Worm (Caenorhabditis elegans): ENCODE data around the gene F49H6.15.

F49H6.15 gene

ce11 chrV:17000635-17001034 lies 25.6 kb downstream of the F49H6.15 start:
- no peak for TF ChIP-seq scrt-1 (GFP tag; IDR thresholded peaks at IDR 0.05)
- TF ChIP-seq ets-7 (tag; optimal IDR thresholded peaks at IDR 0.05), result no peak
- TF ChIP-seq ama-1 (optimal IDR thresholded peaks at IDR 0.05), result no peak
- no peak for TF ChIP-seq sea-1 (GFP tag; conservative IDR thresholded peaks at IDR 0.05)

ce11 chrV:17000204-17000603 lies 26.0 kb downstream of the F49H6.15 start, which contains the start of gene str-217:
Gene str-217 (minus strand): TSS chrV:17000304.
- TF ChIP-seq hnd-1 (tag; optimal IDR thresholded peaks at IDR 0.05) (no peak), tra-4 (tag; optimal IDR thresholded peaks at IDR 0.05) (no peak), ceh-13 (GFP tag; optimal IDR thresholded peaks at IDR 0.05) (no peak), aly-1 (tag; optimal IDR thresholded peaks at IDR 0.05) (no peak), scrt-1 (GFP tag; IDR thresholded peaks at IDR 0.05) (no peak)

ce11 chrV:16992383-16992782 lies 33.8 kb downstream of the F49H6.15 start:
- TF ChIP-seq ets-7 (tag; optimal IDR thresholded peaks at IDR 0.05) (no peak), scrt-1 (GFP tag; IDR thresholded peaks at IDR 0.05) (no peak), ama-1 (optimal IDR thresholded peaks at IDR 0.05) (no peak), tra-4 (tag; optimal IDR thresholded peaks at IDR 0.05) (no peak), ceh-36 (tag; optimal IDR thresholded peaks at IDR 0.05) (no peak)

- TF ChIP-seq tbx-11 (GFP tag; IDR thresholded peaks at IDR 0.05) (no peak), ama-1 (optimal IDR thresholded peaks at IDR 0.05) (no peak), tbx-37 (GFP tag; conservative IDR thresholded peaks at IDR 0.05) (no peak), ets-7 (tag; optimal IDR thresholded peaks at IDR 0.05) (no peak), hnd-1 (tag; optimal IDR thresholded peaks at IDR 0.05) (no peak), ceh-36 (tag; optimal IDR thresholded peaks at IDR 0.05) (no peak), sea-1 (GFP tag; conservative IDR thresholded peaks at IDR 0.05) (no peak), scrt-1 (GFP tag; IDR thresholded peaks at IDR 0.05) (no peak), pes-1 (GFP tag; IDR thresholded peaks at IDR 0.05) (no peak), hmbx-1 (tag; optimal IDR thresholded peaks at IDR 0.05) (no peak), B0310.2 (tag; optimal IDR thresholded peaks at IDR 0.05) (no peak), F13C5.2 (tag; optimal IDR thresholded peaks at IDR 0.05) (no peak), ceh-13 (GFP tag; optimal IDR thresholded peaks at IDR 0.05) (no peak), aly-1 (tag; optimal IDR thresholded peaks at IDR 0.05) (no peak)
Observed at ce11 chrV:16991734-16992133, 34.5 kb downstream of the F49H6.15 start, which contains the start of gene srz-95. Gene srz-95 (plus strand): TSS chrV:16992034.

- TF ChIP-seq flt-1 (GFP tag; IDR thresholded peaks at IDR 0.05) (no peak), tbx-37 (GFP tag; conservative IDR thresholded peaks at IDR 0.05) (no peak), tra-4 (tag; optimal IDR thresholded peaks at IDR 0.05) (no peak), F13C5.2 (tag; optimal IDR thresholded peaks at IDR 0.05) (no peak), hnd-1 (tag; optimal IDR thresholded peaks at IDR 0.05) (no peak), tbx-11 (GFP tag; IDR thresholded peaks at IDR 0.05) (no peak), ceh-36 (tag; optimal IDR thresholded peaks at IDR 0.05) (no peak), aly-1 (tag; optimal IDR thresholded peaks at IDR 0.05) (no peak), hmbx-1 (tag; optimal IDR thresholded peaks at IDR 0.05) (no peak), pes-1 (GFP tag; IDR thresholded peaks at IDR 0.05) (no peak), ama-1 (optimal IDR thresholded peaks at IDR 0.05) (no peak), hmg-4 (GFP tag; optimal IDR thresholded peaks at IDR 0.05) (no peak), scrt-1 (GFP tag; IDR thresholded peaks at IDR 0.05) (no peak), ceh-13 (GFP tag; optimal IDR thresholded peaks at IDR 0.05) (no peak), sea-1 (GFP tag; conservative IDR thresholded peaks at IDR 0.05) (no peak)
Observed at ce11 chrV:16988614-16989013, 37.6 kb downstream of the F49H6.15 start, which contains the start of gene Y102A5C.27. Gene Y102A5C.27 (minus strand): TSS chrV:16988714.

- no peak for TF ChIP-seq hmbx-1 (tag; optimal IDR thresholded peaks at IDR 0.05)
- TF ChIP-seq pes-1 (GFP tag; IDR thresholded peaks at IDR 0.05), result no peak
- TF ChIP-seq tra-4 (tag; optimal IDR thresholded peaks at IDR 0.05), result no peak
- TF ChIP-seq flt-1 (GFP tag; IDR thresholded peaks at IDR 0.05), result no peak
- TF ChIP-seq F13C5.2 (tag; optimal IDR thresholded peaks at IDR 0.05), result no peak
- TF ChIP-seq sea-1 (GFP tag; conservative IDR thresholded peaks at IDR 0.05), result no peak
- no peak for TF ChIP-seq ets-7 (tag; optimal IDR thresholded peaks at IDR 0.05)
- no peak for TF ChIP-seq scrt-1 (GFP tag; IDR thresholded peaks at IDR 0.05)
- TF ChIP-seq ceh-36 (tag; optimal IDR thresholded peaks at IDR 0.05), result no peak
- no peak for TF ChIP-seq ceh-13 (GFP tag; optimal IDR thresholded peaks at IDR 0.05)
Observed at ce11 chrV:16987783-16988182, 38.4 kb downstream of the F49H6.15 start.

ce11 chrV:16987035-16987434 lies 39.2 kb downstream of the F49H6.15 start, which contains the start of gene Y102A5C.40:
Gene Y102A5C.40 (minus strand): TSS chrV:16987135.
- no peak for TF ChIP-seq sea-1 (GFP tag; conservative IDR thresholded peaks at IDR 0.05)
- TF ChIP-seq tbx-37 (GFP tag; conservative IDR thresholded peaks at IDR 0.05), result no peak
- no peak for TF ChIP-seq ceh-13 (GFP tag; optimal IDR thresholded peaks at IDR 0.05)
- no peak for TF ChIP-seq B0310.2 (tag; optimal IDR thresholded peaks at IDR 0.05)
- no peak for TF ChIP-seq scrt-1 (GFP tag; IDR thresholded peaks at IDR 0.05)
- no peak for TF ChIP-seq pes-1 (GFP tag; IDR thresholded peaks at IDR 0.05)
- TF ChIP-seq tra-4 (tag; optimal IDR thresholded peaks at IDR 0.05), result no peak
- TF ChIP-seq ets-7 (tag; optimal IDR thresholded peaks at IDR 0.05), result no peak
- no peak for TF ChIP-seq ceh-36 (tag; optimal IDR thresholded peaks at IDR 0.05)
- no peak for TF ChIP-seq aly-1 (tag; optimal IDR thresholded peaks at IDR 0.05)
- no peak for TF ChIP-seq flt-1 (GFP tag; IDR thresholded peaks at IDR 0.05)

ce11 chrV:16980368-16980767 lies 45.8 kb downstream of the F49H6.15 start, which contains the start of gene srz-54:
Gene srz-54 (plus strand): TSS chrV:16980668.
- no peak for TF ChIP-seq hmbx-1 (tag; optimal IDR thresholded peaks at IDR 0.05)
- no peak for TF ChIP-seq ama-1 (optimal IDR thresholded peaks at IDR 0.05)
- TF ChIP-seq aly-1 (tag; optimal IDR thresholded peaks at IDR 0.05), result no peak
- no peak for TF ChIP-seq F13C5.2 (tag; optimal IDR thresholded peaks at IDR 0.05)
- no peak for TF ChIP-seq ets-7 (tag; optimal IDR thresholded peaks at IDR 0.05)
- TF ChIP-seq tbx-11 (GFP tag; IDR thresholded peaks at IDR 0.05), result no peak
- no peak for TF ChIP-seq tbx-37 (GFP tag; conservative IDR thresholded peaks at IDR 0.05)
- TF ChIP-seq sea-1 (GFP tag; conservative IDR thresholded peaks at IDR 0.05), result no peak
- no peak for TF ChIP-seq pes-1 (GFP tag; IDR thresholded peaks at IDR 0.05)
- no peak for TF ChIP-seq B0310.2 (tag; optimal IDR thresholded peaks at IDR 0.05)
- TF ChIP-seq flt-1 (GFP tag; IDR thresholded peaks at IDR 0.05), result no peak
- no peak for TF ChIP-seq ceh-13 (GFP tag; optimal IDR thresholded peaks at IDR 0.05)
- TF ChIP-seq scrt-1 (GFP tag; IDR thresholded peaks at IDR 0.05), result no peak

Measured in whole organism, early embryonic.